Worm (Caenorhabditis elegans): ENCODE results near the gene Y53C12A.3.

Gene Y53C12A.3

ce11 chrII:9655530-9656139 lies 50.4 kb downstream of the Y53C12A.3 start, which contains the start of gene ZK1307.1:
Gene ZK1307.1 (minus strand): TSS chrII:9655580.
- TF ChIP-seq elt-2 (tag; optimal IDR thresholded peaks at IDR 0.05) (peak; percentile 17), ztf-4 (tag; optimal IDR thresholded peaks at IDR 0.05) (no peak), pqm-1 (tag; optimal IDR thresholded peaks at IDR 0.05) (peak; percentile 13)

Measured in whole organism, L3 larva.